Fruit fly (Drosophila melanogaster) whole organism, wandering third instar larva: ENCODE measurements around the gene CG14013.

ENCODE experiments used
- CG32264 ChIP-seq: fragments of 200-800 bp; sonication (Bioruptor generic); optimal IDR thresholded peaks from 2 replicates; lab custom pipeline; 2016; ENCODE audit warnings: missing biosample characterization, missing genetic modification characterization
- Dif ChIP-seq: fragments of 200-275, 200-300 bp; sonication (Bioruptor generic); optimal IDR thresholded peaks from 2 replicates; lab custom pipeline; 2018; ENCODE audit warnings: missing biosample characterization, missing genetic modification characterization; ENCODE audit not compliant: partially characterized antibody
- Hr83 ChIP-seq: fragments of 200-300 bp; sonication (Bioruptor generic); optimal IDR thresholded peaks from 2 replicates; lab custom pipeline; 2016; ENCODE audit warnings: missing biosample characterization, mild to moderate bottlenecking, missing genetic modification characterization, moderate library complexity; ENCODE audit not compliant: poor library complexity, severe bottlenecking
- Jra ChIP-seq: sonication (Bioruptor generic); optimal IDR thresholded peaks from 2 replicates; lab custom pipeline; 2016; ENCODE audit warnings: missing biosample characterization, missing genetic modification characterization
- OdsH ChIP-seq: fragments of 200-800 bp; sonication (Bioruptor generic); optimal IDR thresholded peaks from 2 replicates; lab custom pipeline; 2016; ENCODE audit warnings: missing biosample characterization, mild to moderate bottlenecking, missing genetic modification characterization
- dl ChIP-seq, 2 experiments: fragments of 175-275, 200-275 bp in 1 of 2; fragments of 200-275 bp in 1 of 2; sonication (Bioruptor generic); optimal IDR thresholded peaks; lab custom pipeline; 2018; ENCODE audit warnings: mild to moderate bottlenecking in 2 of 2, missing biosample characterization in 2 of 2, missing genetic modification characterization in 2 of 2, moderate library complexity in 2 of 2; ENCODE audit not compliant: partially characterized antibody in 2 of 2, insufficient read depth in 1 of 2
- fru ChIP-seq: fragments of 200-800 bp; sonication (Bioruptor generic); optimal IDR thresholded peaks from 3 replicates; lab custom pipeline; 2016; ENCODE audit warnings: missing biosample characterization, mild to moderate bottlenecking, missing genetic modification characterization
- h ChIP-seq: fragments of 200-800 bp; sonication (Bioruptor generic); optimal IDR thresholded peaks from 3 replicates; lab custom pipeline; 2016; ENCODE audit warnings: missing biosample characterization, mild to moderate bottlenecking, missing genetic modification characterization
- lola ChIP-seq: fragments of >200 bp; optimal IDR thresholded peaks from 2 replicates; lab custom pipeline; 2017; ENCODE audit warnings: missing biosample characterization, missing genetic modification characterization
- pan ChIP-seq: fragments of >200 bp; optimal IDR thresholded peaks from 2 replicates; lab custom pipeline; 2017
- tai ChIP-seq: sonication (Bioruptor generic); optimal IDR thresholded peaks from 2 replicates; lab custom pipeline; 2016; ENCODE audit warnings: missing biosample characterization, missing genetic modification characterization
- woc ChIP-seq: sonication (Bioruptor generic); optimal IDR thresholded peaks from 2 replicates; lab custom pipeline; 2016; ENCODE audit warnings: missing biosample characterization, mild to moderate bottlenecking, missing genetic modification characterization

DNA sequence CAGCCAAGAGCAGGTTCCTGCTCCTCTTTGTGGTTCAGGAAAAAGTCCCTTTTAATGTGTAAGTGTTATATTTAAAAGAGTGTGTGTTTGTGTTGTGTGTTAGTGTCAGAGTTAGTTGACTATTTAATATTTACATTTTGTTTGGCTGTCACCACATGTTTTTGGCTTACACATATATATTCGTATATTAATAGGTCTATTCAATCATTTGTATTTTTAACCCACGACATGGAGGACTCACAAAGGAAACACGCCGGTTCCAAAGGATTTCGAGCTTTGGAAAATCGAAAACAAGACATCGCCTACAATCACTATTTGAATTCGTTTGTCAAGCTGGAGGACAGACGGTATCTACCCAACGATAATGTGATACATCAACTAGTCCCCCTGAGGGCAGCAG, at the start of gene CG14013, which contains the start of gene CG14017:
- TF ChIP-seq h (GFP tag; lab: Kevin White, UChicago) = no peak
- TF ChIP-seq pan = no peak
- TF ChIP-seq dl (GFP tag; optimal IDR thresholded peaks at IDR 0.05; lab: Kevin White, UChicago; ENCODE audit: insufficient read depth in 1 of 2, partially characterized antibody in 2 of 2) = no peak
- no peak for TF ChIP-seq woc (GFP tag; lab: Kevin White, UChicago)
- no peak for TF ChIP-seq tai (GFP tag; lab: Kevin White, UChicago)
- no peak for TF ChIP-seq fru (GFP tag; lab: Kevin White, UChicago)
- TF ChIP-seq lola = no peak
- TF ChIP-seq Hr83 (GFP tag; lab: Kevin White, UChicago) = no peak
- no peak for TF ChIP-seq CG32264 (GFP tag; lab: Kevin White, UChicago)
- no peak for TF ChIP-seq Dif (GFP tag; lab: Kevin White, UChicago)
- no peak for TF ChIP-seq OdsH (GFP tag; lab: Kevin White, UChicago)
- TF ChIP-seq Jra (GFP tag; lab: Kevin White, UChicago) = no peak
